Fruit fly (Drosophila melanogaster) whole organism, embryonic: ENCODE measurements around the gene eas.

Experiments
- Antp ChIP-seq: fragments of 200-800 bp; sonication (Bioruptor generic); optimal IDR thresholded peaks from 3 replicates; lab custom pipeline; 2016; ENCODE audit warnings: missing biosample characterization, missing genetic modification characterization
- Atf-2 ChIP-seq: fragments of 200-800 bp; sonication (Bioruptor generic); optimal IDR thresholded peaks from 2 replicates; lab custom pipeline; 2016; ENCODE audit warnings: missing biosample characterization, missing genetic modification characterization
- Blimp-1 ChIP-seq: fragments of 200-800 bp; sonication (Bioruptor generic); optimal IDR thresholded peaks from 3 replicates; lab custom pipeline; 2018; ENCODE audit warnings: missing biosample characterization, missing genetic modification characterization, mild to moderate bottlenecking, moderate library complexity, missing genetic modification reagents
- CG10209 ChIP-seq: fragments of 200-800 bp; sonication (Bioruptor generic); optimal IDR thresholded peaks from 3 replicates; lab custom pipeline; 2017; ENCODE audit warnings: missing biosample characterization, mild to moderate bottlenecking, missing genetic modification characterization, missing genetic modification reagents
- CG10321 ChIP-seq: fragments of 200-800 bp; sonication (Bioruptor generic); IDR thresholded peaks from 2 replicates; pipeline ENCODE4 v1.3.6; 2022; ENCODE audit warnings: missing biosample characterization, missing genetic modification characterization
- CG10431 ChIP-seq: fragments of 200-800 bp; sonication (Bioruptor generic); optimal IDR thresholded peaks from 3 replicates; lab custom pipeline; 2018; ENCODE audit warnings: missing biosample characterization, mild to moderate bottlenecking, missing genetic modification characterization
- CG10543 ChIP-seq: fragments of 200-800 bp; sonication (Bioruptor generic); optimal IDR thresholded peaks from 3 replicates; lab custom pipeline; 2017; ENCODE audit warnings: missing biosample characterization, mild to moderate bottlenecking, missing genetic modification characterization, moderate library complexity
- CG10959 ChIP-seq: fragments of 200-800 bp; sonication (Bioruptor generic); IDR thresholded peaks from 2 replicates; pipeline ENCODE4 v1.3.6; 2022; ENCODE audit warnings: missing biosample characterization, missing genetic modification characterization
- CG10979 ChIP-seq: fragments of 200-800 bp; sonication (Bioruptor generic); optimal IDR thresholded peaks from 2 replicates; lab custom pipeline; 2018; ENCODE audit warnings: missing biosample characterization, mild to moderate bottlenecking, missing genetic modification characterization, moderate library complexity
- CG11560 ChIP-seq: fragments of 200-800 bp; sonication (Bioruptor generic); IDR thresholded peaks from 3 replicates; pipeline ENCODE4 v1.3.6; 2022; ENCODE audit warnings: missing biosample characterization, missing genetic modification characterization
- CG13123 ChIP-seq: fragments of 200-800 bp; sonication (Bioruptor generic); optimal IDR thresholded peaks from 2 replicates; lab custom pipeline; 2016; ENCODE audit warnings: missing biosample characterization, missing genetic modification characterization
- CG13287 ChIP-seq: fragments of 200-800 bp; sonication (Bioruptor generic); IDR thresholded peaks from 2 replicates; pipeline ENCODE4 v1.3.6; 2022; ENCODE audit warnings: missing biosample characterization, missing genetic modification characterization; ENCODE audit not compliant: partially characterized antibody
- CG13894 ChIP-seq: fragments of 200-800 bp; sonication (Bioruptor generic); optimal IDR thresholded peaks from 3 replicates; lab custom pipeline; 2018; ENCODE audit warnings: missing biosample characterization, mild to moderate bottlenecking, missing genetic modification characterization, moderate library complexity
- CG14014 ChIP-seq: fragments of 200-800 bp; sonication (Bioruptor generic); IDR thresholded peaks from 2 replicates; pipeline ENCODE4 v1.3.6; 2022; ENCODE audit warnings: missing biosample characterization, missing genetic modification characterization
- CG16863 ChIP-seq: fragments of 200-800 bp; sonication (Bioruptor generic); optimal IDR thresholded peaks from 3 replicates; lab custom pipeline; 2016; ENCODE audit warnings: missing biosample characterization, missing genetic modification characterization
- CG17612 ChIP-seq: fragments of 200-800 bp; sonication (Bioruptor generic); IDR thresholded peaks from 2 replicates; pipeline ENCODE4 v1.3.6; 2022; ENCODE audit warnings: missing biosample characterization, missing genetic modification characterization
- CG17802 ChIP-seq: fragments of 200-800 bp; sonication (Bioruptor generic); optimal IDR thresholded peaks from 2 replicates; lab custom pipeline; 2018; ENCODE audit warnings: missing biosample characterization, mild to moderate bottlenecking, missing genetic modification characterization, moderate library complexity
- CG17912 ChIP-seq: fragments of 200-800 bp; sonication (Bioruptor generic); optimal IDR thresholded peaks from 2 replicates; lab custom pipeline; 2018; ENCODE audit warnings: missing biosample characterization, mild to moderate bottlenecking, missing genetic modification characterization
- CG18011 ChIP-seq: fragments of 200-800 bp; sonication (Bioruptor generic); optimal IDR thresholded peaks from 2 replicates; lab custom pipeline; 2017; ENCODE audit warnings: missing biosample characterization, missing genetic modification characterization, mild to moderate bottlenecking, moderate library complexity, missing genotype
- CG18262 ChIP-seq: fragments of 200-800 bp; optimal IDR thresholded peaks from 3 replicates; lab custom pipeline; 2019; ENCODE audit warnings: missing biosample characterization, mild to moderate bottlenecking, missing genetic modification characterization, moderate library complexity
- CG18764 ChIP-seq: fragments of 200-800 bp; sonication (Bioruptor generic); optimal IDR thresholded peaks from 3 replicates; lab custom pipeline; 2016; ENCODE audit warnings: missing biosample characterization, missing genetic modification characterization
- CG2120 ChIP-seq: fragments of 200-800 bp; sonication (Bioruptor generic); optimal IDR thresholded peaks from 3 replicates; lab custom pipeline; 2016; ENCODE audit warnings: missing biosample characterization, missing genetic modification characterization
- CG3281 ChIP-seq: fragments of 200-800 bp; sonication (Bioruptor generic); optimal IDR thresholded peaks from 3 replicates; lab custom pipeline; 2017; ENCODE audit warnings: missing biosample characterization, mild to moderate bottlenecking, missing genetic modification characterization
- CG4282 ChIP-seq: fragments of 200-800 bp; sonication (Bioruptor generic); optimal IDR thresholded peaks from 2 replicates; lab custom pipeline; 2016; ENCODE audit warnings: missing biosample characterization, missing genetic modification characterization
- CoRest ChIP-seq: fragments of 200-800 bp; sonication (Bioruptor generic); optimal IDR thresholded peaks from 3 replicates; lab custom pipeline; 2018; ENCODE audit warnings: missing biosample characterization, mild to moderate bottlenecking, missing genetic modification characterization, moderate library complexity
- Doc3 ChIP-seq: fragments of 200-800 bp; sonication (Bioruptor generic); IDR thresholded peaks from 3 replicates; pipeline ENCODE4 v1.3.6; 2022; ENCODE audit warnings: missing biosample characterization, missing genetic modification characterization; ENCODE audit not compliant: partially characterized antibody
- Drgx ChIP-seq: fragments of 200-800 bp; sonication (Bioruptor generic); IDR thresholded peaks from 2 replicates; pipeline ENCODE4 v1.3.6; 2022; ENCODE audit warnings: missing biosample characterization, missing genetic modification characterization
- Ets65A ChIP-seq: fragments of 200-800 bp; sonication (Bioruptor generic); peaks from one replicate; lab custom pipeline; 2016; ENCODE audit warnings: missing biosample characterization, missing genetic modification characterization
- Hand ChIP-seq: fragments of 200-800 bp; sonication (Bioruptor generic); optimal IDR thresholded peaks from 2 replicates; lab custom pipeline; 2017; ENCODE audit warnings: mild to moderate bottlenecking, missing biosample characterization, missing genetic modification reagents, missing genetic modification characterization
- Hmr ChIP-seq: fragments of 200-800 bp; sonication (Bioruptor generic); optimal IDR thresholded peaks from 3 replicates; lab custom pipeline; 2017; ENCODE audit warnings: mild to moderate bottlenecking, missing biosample characterization, missing genetic modification reagents, missing genetic modification characterization
- Kr ChIP-seq: fragments of 200-800 bp; sonication (Bioruptor generic); optimal IDR thresholded peaks from 2 replicates; lab custom pipeline; 2017; ENCODE audit warnings: missing biosample characterization, mild to moderate bottlenecking, missing genetic modification characterization
- Mrtf ChIP-seq: fragments of 200-800 bp; sonication (Bioruptor generic); IDR thresholded peaks from 3 replicates; pipeline ENCODE4 v1.3.6; 2022; ENCODE audit warnings: missing biosample characterization, missing genetic modification characterization
- NC2β ChIP-seq: fragments of 200-800 bp; sonication (Bioruptor generic); optimal IDR thresholded peaks from 2 replicates; lab custom pipeline; 2016; ENCODE audit warnings: missing biosample characterization, missing genetic modification characterization
- Nf-YA ChIP-seq: fragments of 200-800 bp; sonication (Bioruptor generic); IDR thresholded peaks from 2 replicates; pipeline ENCODE4 v1.3.6; 2022; ENCODE audit warnings: missing biosample characterization, missing genetic modification characterization
- Oli ChIP-seq: fragments of 200-800 bp; sonication (Bioruptor generic); optimal IDR thresholded peaks from 2 replicates; lab custom pipeline; 2018; ENCODE audit warnings: missing biosample characterization, mild to moderate bottlenecking, missing genetic modification characterization, moderate library complexity
- Xbp1 ChIP-seq: fragments of 200-800 bp; sonication (Bioruptor generic); optimal IDR thresholded peaks from 3 replicates; lab custom pipeline; 2016; ENCODE audit warnings: missing biosample characterization, mild to moderate bottlenecking, missing genetic modification characterization
- dpn ChIP-seq, 2 experiments: fragments of 200-800 bp; sonication (Bioruptor generic); optimal IDR thresholded peaks; 3 replicates each; lab custom pipeline; 2016; ENCODE audit warnings: missing biosample characterization in 2 of 2, missing genetic modification characterization in 2 of 2
- eyg ChIP-seq: fragments of 200-800 bp; sonication (Bioruptor generic); optimal IDR thresholded peaks from 3 replicates; lab custom pipeline; 2016; ENCODE audit warnings: missing biosample characterization, missing genetic modification characterization
- gcm2 ChIP-seq: fragments of 200-800 bp; sonication (Bioruptor generic); optimal IDR thresholded peaks from 2 replicates; lab custom pipeline; 2016; ENCODE audit warnings: missing biosample characterization, missing genetic modification characterization
- hbn ChIP-seq: fragments of 200-800 bp; sonication (Bioruptor generic); IDR thresholded peaks from 2 replicates; pipeline ENCODE4 v1.3.6; 2022; ENCODE audit warnings: missing biosample characterization, missing genetic modification characterization; ENCODE audit not compliant: partially characterized antibody
- kni ChIP-seq: fragments of 200-800 bp; sonication (Bioruptor generic); optimal IDR thresholded peaks from 3 replicates; lab custom pipeline; 2017; ENCODE audit warnings: mild to moderate bottlenecking, missing biosample characterization, missing genetic modification reagents, missing genetic modification characterization
- nom ChIP-seq: fragments of 200-800 bp; sonication (Bioruptor generic); optimal IDR thresholded peaks from 2 replicates; lab custom pipeline; 2017; ENCODE audit warnings: missing biosample characterization, missing genetic modification characterization, mild to moderate bottlenecking, moderate library complexity, missing genetic modification reagents
- pnt ChIP-seq: fragments of 200-800 bp; sonication (Bioruptor generic); optimal IDR thresholded peaks from 3 replicates; lab custom pipeline; 2016; ENCODE audit warnings: missing biosample characterization, missing genetic modification characterization
- salm ChIP-seq: fragments of 200-800 bp; sonication (Bioruptor generic); optimal IDR thresholded peaks from 2 replicates; lab custom pipeline; 2018; ENCODE audit warnings: missing biosample characterization, mild to moderate bottlenecking, missing genetic modification characterization
- sens-2 ChIP-seq: fragments of 200-800 bp; sonication (Bioruptor generic); IDR thresholded peaks from 2 replicates; pipeline ENCODE4 v1.3.6; 2022; ENCODE audit warnings: missing biosample characterization, missing genetic modification characterization
- sisA ChIP-seq: fragments of 200-800 bp; sonication (Bioruptor generic); IDR thresholded peaks from 2 replicates; pipeline ENCODE4 v1.3.6; 2022; ENCODE audit warnings: missing biosample characterization, missing genetic modification characterization
- slp2 ChIP-seq: fragments of 200-800 bp; sonication (Bioruptor generic); optimal IDR thresholded peaks from 2 replicates; lab custom pipeline; 2016; ENCODE audit warnings: missing biosample characterization, missing genetic modification characterization
- tin ChIP-seq: fragments of 200-800 bp; sonication (Bioruptor generic); optimal IDR thresholded peaks from 3 replicates; lab custom pipeline; 2016; ENCODE audit warnings: missing biosample characterization, missing genetic modification characterization
- tup ChIP-seq: fragments of 200-800 bp; sonication (Bioruptor generic); optimal IDR thresholded peaks from 2 replicates; lab custom pipeline; 2016; ENCODE audit warnings: missing biosample characterization, mild to moderate bottlenecking, missing genetic modification characterization, moderate library complexity

eas gene

dm6 chrX:16296423-16297292, 18.5 kb downstream of the eas start, which contains the start of gene CG3632 (continued):
- TF ChIP-seq CG13287 (peak; percentile 82), CG16863 (GFP tag; lab: Kevin White, UChicago) (peak; percentile 31), CG10431 (GFP tag; lab: Kevin White, UChicago) (no peak), gcm2 (GFP tag; lab: Kevin White, UChicago) (peak; percentile 26), salm (tag; lab: Kevin White, UChicago) (no peak), CG10959 (GFP tag; lab: Robert Waterston, UW) (no peak), hbn (peak; percentile 65), tin (peak; percentile 51), Blimp-1 (GFP tag; lab: Kevin White, UChicago) (peak; percentile 62), Nf-YA (GFP tag; lab: Robert Waterston, UW) (no peak), Antp (GFP tag; lab: Kevin White, UChicago) (peak; percentile 71), CG4282 (no peak), CG2120 (GFP tag; lab: Kevin White, UChicago) (peak; percentile 73), sens-2 (GFP tag; lab: Robert Waterston, UW) (no peak), CG13894 (tag; lab: Kevin White, UChicago) (no peak), CG11560 (tag; lab: Robert Waterston, UW) (peak; percentile 65; the same call in 2 of the 3 replicates), Hand (no peak), CG3281 (peak; percentile 23), kni (no peak), CG13123 (no peak), CG10979 (tag; lab: Kevin White, UChicago) (no peak), CG17912 (GFP tag; lab: Kevin White, UChicago) (peak; percentile 67), CG10209 (GFP tag; lab: Kevin White, UChicago) (peak; percentile 2), Mrtf (no peak), nom (GFP tag; lab: Kevin White, UChicago) (no peak), Doc3 (GFP tag; lab: Robert Waterston, UW) (peak; percentile 66), CG10543 (GFP tag; lab: Kevin White, UChicago) (peak; percentile 56), Atf-2 (GFP tag; lab: Kevin White, UChicago) (peak; percentile 17), pnt (GFP tag; lab: Kevin White, UChicago) (no peak), slp2 (GFP tag; lab: Kevin White, UChicago) (peak; percentile 7), sisA (GFP tag; lab: Robert Waterston, UW) (no peak), NC2β (GFP tag; lab: Kevin White, UChicago) (peak; percentile 27), CG17612 (GFP tag; lab: Robert Waterston, UW) (no peak), Xbp1 (peak; percentile 42), CG17802 (tag; lab: Kevin White, UChicago) (no peak), Ets65A (GFP tag; lab: Kevin White, UChicago) (no peak), CG10321 (GFP tag; lab: Robert Waterston, UW) (no peak), CG18262 (tag; lab: Kevin White, UChicago) (no peak), Drgx (no peak), CG18764 (GFP tag; lab: Kevin White, UChicago) (peak; percentile 6), Kr (GFP tag; lab: Kevin White, UChicago) (no peak), Oli (tag; lab: Kevin White, UChicago) (no peak), dpn (GFP tag; optimal IDR thresholded peaks at IDR 0.05; lab: Kevin White, UChicago) (peak; percentile 59 to 65), CG18011 (GFP tag; lab: Kevin White, UChicago) (no peak), CG14014 (no peak), Hmr (GFP tag; lab: Kevin White, UChicago) (no peak), CoRest (tag; lab: Kevin White, UChicago) (no peak), eyg (GFP tag; lab: Kevin White, UChicago) (no peak), tup (GFP tag; lab: Kevin White, UChicago) (no peak)
